Worm (Caenorhabditis elegans) whole organism, young adult: ENCODE results near the gene srd-25.

Experiments
- C06A6.2 ChIP-seq: fragments of 200-800 bp; sonication (Bioruptor generic); conservative IDR thresholded peaks from 2 replicates; pipeline ENCODE4 v1.3.6; 2022; ENCODE audit warnings: missing genetic modification characterization, missing compliant biosample characterization
- D2030.7 ChIP-seq: fragments of 200-800 bp; sonication (Bioruptor generic); IDR thresholded peaks from 2 replicates; pipeline ENCODE4 v1.3.6; 2022; ENCODE audit warnings: missing genetic modification reagents, missing genetic modification characterization, missing compliant biosample characterization
- F23B12.7 ChIP-seq: sonication (generic microtip); optimal IDR thresholded peaks from 2 replicates; lab custom pipeline; 2017; ENCODE audit warnings: missing genetic modification characterization, mild to moderate bottlenecking, missing compliant biosample characterization, antibody characterized with exemption, moderate library complexity; ENCODE audit not compliant: insufficient read depth
- F33H1.4 ChIP-seq: fragments of 200-800 bp; sonication (Bioruptor generic); IDR thresholded peaks from 2 replicates; pipeline ENCODE4 v1.3.6; 2022; ENCODE audit warnings: missing genetic modification reagents, missing genetic modification characterization, missing compliant biosample characterization
- F52B5.7 ChIP-seq: sonication (generic microtip); optimal IDR thresholded peaks from 2 replicates; lab custom pipeline; 2016; ENCODE audit warnings: mild to moderate bottlenecking, missing genetic modification characterization, missing compliant biosample characterization
- F57C9.4 ChIP-seq: sonication (generic microtip); optimal IDR thresholded peaks from 2 replicates; lab custom pipeline; 2017; ENCODE audit warnings: mild to moderate bottlenecking, missing genetic modification characterization, missing compliant biosample characterization
- K11D2.4 ChIP-seq: fragments of 200-800 bp; sonication (Bioruptor generic); IDR thresholded peaks from 2 replicates; pipeline ENCODE4 v1.3.6; 2022; ENCODE audit warnings: missing genetic modification reagents, missing genetic modification characterization, missing compliant biosample characterization
- T26A5.8 ChIP-seq: sonication (generic microtip); optimal IDR thresholded peaks from 2 replicates; lab custom pipeline; 2016; ENCODE audit warnings: missing genetic modification characterization, missing compliant biosample characterization
- Y67H2A.10 ChIP-seq: fragments of 200-800 bp; sonication (Bioruptor generic); conservative IDR thresholded peaks from 2 replicates; pipeline ENCODE4 v1.3.6; 2022; ENCODE audit warnings: missing genetic modification reagents, missing genetic modification characterization, missing compliant biosample characterization
- aptf-3 ChIP-seq: fragments of 200-800 bp; sonication (Bioruptor generic); IDR thresholded peaks from 2 replicates; pipeline ENCODE4 v1.3.6; 2022; ENCODE audit warnings: missing genetic modification characterization, missing compliant biosample characterization
- cebp-2 ChIP-seq: fragments of 200-800 bp; sonication (Bioruptor generic); IDR thresholded peaks from 2 replicates; pipeline ENCODE4 v1.3.6; 2022; ENCODE audit warnings: missing genetic modification characterization, missing compliant biosample characterization
- ceh-100 ChIP-seq: fragments of 200-800 bp; sonication (Bioruptor generic); IDR thresholded peaks from 2 replicates; pipeline ENCODE4 v1.3.6; 2022; ENCODE audit warnings: missing genetic modification reagents, missing genetic modification characterization, missing compliant biosample characterization
- dox-1 ChIP-seq: fragments of 200-800 bp; sonication (Bioruptor generic); IDR thresholded peaks from 2 replicates; pipeline ENCODE4 v1.3.6; 2022; ENCODE audit warnings: missing genetic modification reagents, missing genetic modification characterization, missing compliant biosample characterization
- dpff-1 ChIP-seq: sonication (generic microtip); optimal IDR thresholded peaks from 2 replicates; lab custom pipeline; 2017; ENCODE audit warnings: mild to moderate bottlenecking, missing genetic modification characterization, missing compliant biosample characterization
- dpl-1 ChIP-seq: fragments of 150-350 bp; optimal IDR thresholded peaks from 2 replicates; lab custom pipeline; 2014; ENCODE audit warnings: missing biosample characterization, missing genetic modification reagents, missing genetic modification characterization
- efl-1 ChIP-seq: fragments of 150-350 bp; optimal IDR thresholded peaks from 2 replicates; lab custom pipeline; 2014; ENCODE audit warnings: missing biosample characterization, missing genetic modification reagents, missing genetic modification characterization
- ekl-4 ChIP-seq: fragments of 200-800 bp; sonication (Bioruptor generic); IDR thresholded peaks from 2 replicates; pipeline ENCODE4 v1.3.6; 2022; ENCODE audit warnings: missing genetic modification reagents, missing genetic modification characterization, missing compliant biosample characterization
- gei-17 ChIP-seq: fragments of 200-800 bp; sonication (Bioruptor generic); optimal IDR thresholded peaks from 2 replicates; lab custom pipeline; 2018; ENCODE audit warnings: mild to moderate bottlenecking, missing genetic modification characterization, missing compliant biosample characterization
- him-1 ChIP-seq: sonication (generic microtip); optimal IDR thresholded peaks from 2 replicates; lab custom pipeline; 2016; ENCODE audit warnings: missing genotype, missing genetic modification reagents, missing genetic modification characterization, missing compliant biosample characterization
- hsf-1 ChIP-seq: fragments of 200-800 bp; sonication (Bioruptor generic); IDR thresholded peaks from 2 replicates; pipeline ENCODE4 v1.3.6; 2022; ENCODE audit warnings: missing genetic modification reagents, missing genetic modification characterization, missing compliant biosample characterization
- let-526 ChIP-seq: fragments of 200-800 bp; sonication (Bioruptor generic); IDR thresholded peaks from 2 replicates; pipeline ENCODE4 v1.3.6; 2022; ENCODE audit warnings: missing genetic modification reagents, missing genetic modification characterization, missing compliant biosample characterization
- lir-1 ChIP-seq: fragments of 200-800 bp; sonication (Bioruptor generic); conservative IDR thresholded peaks from 2 replicates; pipeline ENCODE4 v1.3.6; 2022; ENCODE audit warnings: missing genetic modification reagents, missing genetic modification characterization, missing compliant biosample characterization
- lsl-1 ChIP-seq: fragments of 200-800 bp; sonication (Bioruptor generic); optimal IDR thresholded peaks from 2 replicates; lab custom pipeline; 2018; ENCODE audit warnings: mild to moderate bottlenecking, missing genetic modification characterization, moderate library complexity, missing compliant biosample characterization
- lsy-27 ChIP-seq: sonication (generic microtip); optimal IDR thresholded peaks from 2 replicates; lab custom pipeline; 2017; ENCODE audit warnings: missing genetic modification characterization, mild to moderate bottlenecking, missing compliant biosample characterization, antibody characterized with exemption, missing genotype, borderline replicate concordance; ENCODE audit not compliant: insufficient read depth
- madf-10 ChIP-seq: sonication (generic microtip); optimal IDR thresholded peaks from 2 replicates; lab custom pipeline; 2016; ENCODE audit warnings: mild to moderate bottlenecking, missing genetic modification characterization, missing compliant biosample characterization
- madf-6 ChIP-seq: fragments of 200-800 bp; sonication (Bioruptor generic); IDR thresholded peaks from 2 replicates; pipeline ENCODE4 v1.3.6; 2022; ENCODE audit warnings: missing genetic modification reagents, missing genetic modification characterization, missing compliant biosample characterization
- madf-8 ChIP-seq: fragments of 200-800 bp; sonication (Bioruptor generic); conservative IDR thresholded peaks from 2 replicates; pipeline ENCODE4 v1.3.6; 2022; ENCODE audit warnings: missing genetic modification reagents, missing genetic modification characterization, missing compliant biosample characterization
- nfya-1 ChIP-seq: sonication (generic microtip); optimal IDR thresholded peaks from 2 replicates; lab custom pipeline; 2017; ENCODE audit warnings: antibody characterized with exemption, missing compliant biosample characterization, missing genetic modification characterization, borderline replicate concordance; ENCODE audit not compliant: insufficient read depth
- nhr-27 ChIP-seq: fragments of 200-800 bp; sonication (Bioruptor generic); optimal IDR thresholded peaks from 2 replicates; lab custom pipeline; 2018; ENCODE audit warnings: mild to moderate bottlenecking, missing genetic modification characterization, moderate library complexity, missing compliant biosample characterization
- pbrm-1 ChIP-seq: fragments of 200-800 bp; sonication (Bioruptor generic); IDR thresholded peaks from 2 replicates; pipeline ENCODE4 v1.3.6; 2022; ENCODE audit warnings: missing genetic modification reagents, missing genetic modification characterization, missing compliant biosample characterization
- sea-2 ChIP-seq: fragments of 200-800 bp; sonication (Bioruptor generic); IDR thresholded peaks from 2 replicates; pipeline ENCODE4 v1.3.6; 2022; ENCODE audit warnings: missing genetic modification characterization, missing compliant biosample characterization
- snpc-3.4 ChIP-seq: sonication (generic microtip); optimal IDR thresholded peaks from 2 replicates; lab custom pipeline; 2017; ENCODE audit warnings: missing genetic modification characterization, mild to moderate bottlenecking, missing compliant biosample characterization, antibody characterized with exemption, moderate library complexity, missing genotype, missing genetic modification reagents
- unc-62 ChIP-seq: fragments of 150-350 bp; optimal IDR thresholded peaks from 2 replicates; lab custom pipeline; 2014; ENCODE audit warnings: missing biosample characterization, missing genetic modification reagents, missing genetic modification characterization
- xnd-1 ChIP-seq: sonication (generic microtip); optimal IDR thresholded peaks from 2 replicates; lab custom pipeline; 2016; ENCODE audit warnings: missing genotype, missing genetic modification reagents, missing genetic modification characterization, missing compliant biosample characterization
- zfh-2 ChIP-seq: fragments of 200-800 bp; sonication (Bioruptor generic); conservative IDR thresholded peaks from 2 replicates; pipeline ENCODE4 v1.3.6; 2022; ENCODE audit warnings: missing genetic modification reagents, missing genetic modification characterization, missing compliant biosample characterization
- ztf-18 ChIP-seq: sonication (generic microtip); optimal IDR thresholded peaks from 2 replicates; lab custom pipeline; 2016; ENCODE audit warnings: missing genotype, mild to moderate bottlenecking, missing genetic modification characterization, missing compliant biosample characterization
- ztf-22 ChIP-seq: fragments of 200-800 bp; sonication (Bioruptor generic); optimal IDR thresholded peaks from 2 replicates; lab custom pipeline; 2018; ENCODE audit warnings: mild to moderate bottlenecking, missing genetic modification characterization, moderate library complexity, missing compliant biosample characterization
- ztf-28 ChIP-seq: fragments of 200-800 bp; sonication (Bioruptor generic); IDR thresholded peaks from 2 replicates; pipeline ENCODE4 v1.3.6; 2022; ENCODE audit warnings: missing genetic modification reagents, missing genetic modification characterization, missing compliant biosample characterization
- ztf-6 ChIP-seq: fragments of 200-800 bp; sonication (Bioruptor generic); IDR thresholded peaks from 2 replicates; pipeline ENCODE4 v1.3.6; 2022; ENCODE audit warnings: missing genetic modification reagents, missing genetic modification characterization, missing compliant biosample characterization

Gene srd-25

ce11 chrV:7622011-7622465 is 9.8 kb upstream of the srd-25 start, which contains the start of gene C50E3.12:
TSS of gene C50E3.12 (minus strand) at chrV:7622061.
- TF ChIP-seq lsl-1 (GFP tag; lab: Kevin White, UChicago) (peak; percentile 5), madf-6 (GFP tag; lab: Robert Waterston, UW) (peak; percentile 89), dpl-1 (GFP tag; lab: Kevin White, UChicago) (peak; percentile 45), unc-62 (no peak), F33H1.4 (GFP tag; lab: Robert Waterston, UW) (0 out of 2 replicates have a peak, but pooled peaks have one; percentile 11), snpc-3.4 (tag; lab: Kevin White, UChicago) (no peak), xnd-1 (peak; percentile 30), efl-1 (GFP tag; lab: Kevin White, UChicago) (peak; percentile 79), sea-2 (GFP tag; lab: Robert Waterston, UW) (no peak), pbrm-1 (GFP tag; lab: Robert Waterston, UW) (no peak), lsy-27 (tag; lab: Kevin White, UChicago) (no peak), madf-8 (peak; percentile 75)

DNA sequence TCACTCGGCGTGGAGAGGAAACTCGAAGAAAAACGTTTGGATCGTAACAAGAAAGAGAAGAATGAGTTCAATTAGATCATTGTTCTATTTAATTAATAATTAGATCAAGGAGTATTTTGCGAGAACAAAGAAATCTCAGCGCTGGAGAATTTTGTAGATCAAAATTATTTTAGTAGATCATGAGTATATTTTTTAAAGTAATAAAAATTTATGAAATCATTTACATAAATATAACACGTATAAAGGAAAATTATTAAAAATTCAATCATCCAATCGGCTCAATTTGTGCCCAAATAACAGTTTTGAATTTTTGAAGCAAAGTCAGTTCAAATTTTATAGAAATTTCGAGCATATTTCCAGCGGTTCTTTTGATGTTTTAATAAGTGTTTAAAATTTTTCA is 7.7 kb upstream of the srd-25 start, which contains the start of gene C50E3.13:
TSS of gene C50E3.13 (minus strand) at position 101 of the 400 bp plus-strand sequence.
- TF ChIP-seq D2030.7 (GFP tag; lab: Robert Waterston, UW) (no peak), lsy-27 (tag; lab: Kevin White, UChicago) (no peak), nhr-27 (tag; lab: Kevin White, UChicago) (no peak), lir-1 (GFP tag; lab: Robert Waterston, UW) (no peak), K11D2.4 (GFP tag; lab: Robert Waterston, UW) (no peak), madf-10 (tag; lab: Kevin White, UChicago) (no peak), F57C9.4 (no peak), ztf-6 (GFP tag; lab: Robert Waterston, UW) (no peak), ceh-100 (GFP tag; lab: Robert Waterston, UW) (no peak), ekl-4 (no peak), let-526 (no peak), F23B12.7 (tag; lab: Kevin White, UChicago) (no peak), cebp-2 (GFP tag; lab: Robert Waterston, UW) (no peak), ztf-18 (tag; lab: Kevin White, UChicago) (no peak), hsf-1 (GFP tag; lab: Robert Waterston, UW) (no peak), C06A6.2 (no peak), nfya-1 (tag; lab: Kevin White, UChicago) (no peak), F52B5.7 (no peak), gei-17 (no peak)

DNA sequence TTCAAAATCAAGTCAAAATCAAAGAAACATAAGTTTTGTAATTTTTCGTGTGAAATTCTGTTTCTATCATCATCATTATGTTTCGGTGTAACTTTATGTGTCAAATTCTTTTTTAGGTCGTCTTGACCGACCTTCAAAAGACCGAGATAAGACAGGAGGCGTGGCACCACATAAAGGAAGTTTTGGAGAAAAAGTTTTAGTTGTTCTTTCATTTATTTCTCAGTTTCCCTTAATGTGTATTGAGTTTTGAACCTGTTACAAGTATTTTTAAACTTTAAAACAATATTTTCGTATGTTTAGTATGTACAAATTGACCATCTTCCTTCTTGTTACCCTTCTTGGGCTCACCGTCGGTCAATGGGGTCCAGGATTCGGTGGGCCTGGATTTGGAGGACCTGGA is 7.2 kb upstream of the srd-25 start, which contains the start of gene grsp-4:
TSS of gene grsp-4 (plus strand) at position 301 of the 400 bp plus-strand sequence.
- TF ChIP-seq aptf-3 (no peak), Y67H2A.10 (GFP tag; lab: Robert Waterston, UW) (no peak), dox-1 (no peak), him-1 (tag; lab: Kevin White, UChicago) (no peak), T26A5.8 (tag; lab: Kevin White, UChicago) (no peak), zfh-2 (no peak), dpff-1 (no peak), ztf-22 (GFP tag; lab: Kevin White, UChicago) (no peak), nhr-27 (tag; lab: Kevin White, UChicago) (no peak), ztf-18 (tag; lab: Kevin White, UChicago) (no peak), ztf-28 (no peak)
- TF ChIP-seq, all 124 proteins: peak for 0
